Fruit fly (Drosophila melanogaster): ENCODE measurements around the gene Usp2.
A peak's percentile ranks its signal among the peaks of the same experiment; 100 is the strongest.
"Not testable (repeated sequence)": the region's sequence is repeated elsewhere in the genome, so short reads cannot be mapped to it uniquely, and the experiment has no call there.

Gene Usp2

DNA sequence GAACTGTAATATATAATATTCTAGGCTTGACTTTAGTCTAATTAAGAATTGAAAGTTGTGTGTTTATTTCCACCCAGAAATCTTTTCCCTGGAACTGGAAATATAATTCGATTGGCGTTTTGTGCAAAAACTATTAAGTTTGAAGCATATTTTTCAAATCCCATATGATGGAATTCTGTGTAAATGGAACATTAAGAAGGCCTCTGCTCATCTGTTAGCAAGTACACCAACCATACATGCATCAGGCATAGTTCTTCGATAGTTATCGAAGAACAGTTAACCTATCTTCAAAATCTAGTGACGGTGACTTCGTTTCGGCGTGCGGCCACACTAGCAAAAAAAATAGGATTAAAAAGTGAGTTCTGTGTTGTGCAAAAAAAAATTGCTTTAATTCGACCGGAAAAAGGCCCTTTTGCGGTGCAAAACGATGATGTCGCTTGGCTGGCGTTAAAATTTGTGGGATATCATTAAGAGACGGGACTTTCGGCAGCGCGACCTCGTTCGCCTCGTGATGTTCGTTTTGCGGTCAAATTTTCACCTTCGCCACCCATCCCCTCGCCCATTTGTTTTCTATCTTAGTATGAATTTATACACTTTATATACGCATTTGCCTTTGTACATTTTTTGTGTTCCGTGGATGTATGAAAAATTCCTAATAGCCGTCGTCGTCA is at the start of gene Usp2 (continued):
- TF ChIP-seq lov (optimal IDR thresholded peaks at IDR 0.05) (no peak), lov (GFP tag; IDR thresholded peaks at IDR 0.05) (no peak), CG17802 (tag; optimal IDR thresholded peaks at IDR 0.05) (peak; percentile 71), CG30020 (tag; optimal IDR thresholded peaks at IDR 0.05) (peak; percentile 88), Lhr (GFP tag; optimal IDR thresholded peaks at IDR 0.05) (peak; percentile 46), Dll (GFP tag; IDR thresholded peaks at IDR 0.05; ENCODE audit: partially characterized antibody) (peak; percentile 25; the same call in 1 of the 4 replicates), Usf (GFP tag; optimal IDR thresholded peaks at IDR 0.05) (no peak), nerfin-2 (GFP tag; IDR thresholded peaks at IDR 0.05; ENCODE audit: partially characterized antibody) (0 out of 2 replicates have a peak, but pooled peaks have one; percentile 30), CG42726 (GFP tag; IDR thresholded peaks at IDR 0.05; ENCODE audit: partially characterized antibody) (peak; percentile 78), Spps (tag; optimal IDR thresholded peaks at IDR 0.05) (no peak), CG2678 (tag; optimal IDR thresholded peaks at IDR 0.05) (no peak), phol (tag; optimal IDR thresholded peaks at IDR 0.05) (peak; percentile 48), CG32772 (GFP tag; IDR thresholded peaks at IDR 0.05) (0 out of 2 replicates have a peak, but pooled peaks have one; percentile 19)

- TF ChIP-seq Stat92E (GFP tag; optimal IDR thresholded peaks at IDR 0.05): peak in 1 of 3 experiments; percentile 93
- TF ChIP-seq Hr39 (optimal IDR thresholded peaks at IDR 0.05): peak; percentile 99
- not testable (repeated sequence) for TF ChIP-seq pan (optimal IDR thresholded peaks at IDR 0.05); Trl (GFP tag; optimal IDR thresholded peaks at IDR 0.05); prd (GFP tag; IDR thresholded peaks at IDR 0.05)
- peak in 1 of 2 experiments; percentile 82 for TF ChIP-seq pan (GFP tag; optimal IDR thresholded peaks at IDR 0.05 in 1 of 2, IDR thresholded peaks at IDR 0.05 in 1 of 2)
- TF ChIP-seq Trl (optimal IDR thresholded peaks at IDR 0.05): peak; percentile 59 to 92
- TF ChIP-seq vfl (GFP tag; optimal IDR thresholded peaks at IDR 0.05): peak; percentile 50
- TF ChIP-seq CG10565 (GFP tag; optimal IDR thresholded peaks at IDR 0.05): peak; percentile 96
- peak in 1 of 2 experiments; percentile 78 for TF ChIP-seq Eip74EF (GFP tag; optimal IDR thresholded peaks at IDR 0.05)
- TF ChIP-seq lola (GFP tag; optimal IDR thresholded peaks at IDR 0.05): peak in 2 of 3 experiments; percentile 84 to 100
- TF ChIP-seq tup (GFP tag; optimal IDR thresholded peaks at IDR 0.05): peak; percentile 45
- peak in 1 of 2 experiments; percentile 55 for TF ChIP-seq prd (optimal IDR thresholded peaks at IDR 0.05)
- TF ChIP-seq Hr78 (GFP tag; optimal IDR thresholded peaks at IDR 0.05): peak in 1 of 2 experiments; percentile 86
- TF ChIP-seq ftz-f1 (GFP tag; optimal IDR thresholded peaks at IDR 0.05): peak; percentile 54
- TF ChIP-seq Dfd (GFP tag; optimal IDR thresholded peaks at IDR 0.05): peak in 1 of 2 experiments; percentile 96
- peak; percentile 100 for TF ChIP-seq yki (optimal IDR thresholded peaks at IDR 0.05)
Observed at dm6 chrX:22432929-22433605, 22.5 kb upstream of the Usp2 start.

DNA sequence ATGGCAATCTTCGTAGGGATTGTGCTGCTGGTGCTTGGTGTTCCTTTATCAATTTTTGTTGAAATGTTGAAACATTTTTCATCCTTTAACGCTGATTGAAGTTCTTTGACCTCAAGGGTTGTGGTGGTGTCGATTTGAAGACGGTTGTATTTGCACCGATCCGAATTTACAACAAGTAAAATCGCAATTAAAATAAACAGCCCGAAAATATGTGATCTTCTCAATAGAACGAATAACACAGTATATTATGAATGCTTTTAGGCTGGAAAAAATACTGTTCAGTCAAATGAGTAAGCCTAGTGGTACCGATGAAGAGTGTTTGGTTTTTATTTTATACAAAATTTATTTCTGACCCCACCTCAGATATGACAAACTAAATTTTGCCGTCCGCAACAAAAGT is 12.6 kb upstream of the Usp2 start:
- no peak for TF ChIP-seq eyg (GFP tag; optimal IDR thresholded peaks at IDR 0.05)
- peak; percentile 16 for TF ChIP-seq Lhr (GFP tag; optimal IDR thresholded peaks at IDR 0.05)
- peak; percentile 9 for TF ChIP-seq Hmr (GFP tag; optimal IDR thresholded peaks at IDR 0.05)
- TF ChIP-seq CTCF (GFP tag; optimal IDR thresholded peaks at IDR 0.05): peak; percentile 49
- TF ChIP-seq slp2 (GFP tag; optimal IDR thresholded peaks at IDR 0.05): no peak
- peak; percentile 15 for TF ChIP-seq CG15269 (tag; optimal IDR thresholded peaks at IDR 0.05)
- no peak for TF ChIP-seq dpn (GFP tag; optimal IDR thresholded peaks at IDR 0.05)
- no peak for TF ChIP-seq CG8290 (GFP tag; optimal IDR thresholded peaks at IDR 0.05)
- TF ChIP-seq CG8290 (tag; optimal IDR thresholded peaks at IDR 0.05): peak in 1 of 2 experiments; percentile 23
- TF ChIP-seq CG2199 (GFP tag; IDR thresholded peaks at IDR 0.05): peak; percentile 88; the same call in 2 of the 3 replicates
